Worm (Caenorhabditis elegans) whole organism, L2 larva: ENCODE results near the gene vms-1.
A peak's percentile ranks its signal among the peaks of the same experiment; 100 is the strongest.

Source experiments
- C34F6.9 ChIP-seq: fragments of 150-350 bp; optimal IDR thresholded peaks from 2 replicates; lab custom pipeline; 2014; ENCODE audit warnings: missing biosample characterization, missing genetic modification characterization
- F13H6.1 ChIP-seq: sonication (generic microtip); optimal IDR thresholded peaks from 2 replicates; lab custom pipeline; 2016; ENCODE audit warnings: missing genetic modification characterization, missing compliant biosample characterization
- R02D3.7 ChIP-seq: fragments of 150-350 bp; optimal IDR thresholded peaks from 2 replicates; lab custom pipeline; 2014; ENCODE audit warnings: missing biosample characterization, missing genetic modification characterization
- Y55F3AM.14 ChIP-seq: fragments of 200-800 bp; sonication (Bioruptor generic); optimal IDR thresholded peaks from 2 replicates; lab custom pipeline; 2018; ENCODE audit warnings: mild to moderate bottlenecking, missing genetic modification characterization, missing compliant biosample characterization
- alr-1 ChIP-seq: fragments of 150-350 bp; optimal IDR thresholded peaks from 2 replicates; lab custom pipeline; 2014; ENCODE audit warnings: missing biosample characterization, missing genetic modification characterization
- ama-1 ChIP-seq: fragments of 150-350 bp; optimal IDR thresholded peaks from 2 replicates; lab custom pipeline; 2018; ENCODE audit warnings: inconsistent platforms
- ceh-16 ChIP-seq: fragments of 150-350 bp; optimal IDR thresholded peaks from 2 replicates; lab custom pipeline; 2014; ENCODE audit warnings: missing biosample characterization, missing genetic modification characterization
- crh-2 ChIP-seq: sonication (generic microtip); optimal IDR thresholded peaks from 2 replicates; lab custom pipeline; 2017; ENCODE audit warnings: missing biosample characterization, missing genetic modification characterization
- dmd-4 ChIP-seq: sonication (generic microtip); optimal IDR thresholded peaks from 2 replicates; lab custom pipeline; 2017; ENCODE audit warnings: missing biosample characterization, missing genetic modification characterization
- egl-27 ChIP-seq: sonication (generic microtip); optimal IDR thresholded peaks from 3 replicates; lab custom pipeline; 2017; ENCODE audit warnings: missing biosample characterization, missing genetic modification reagents, missing genetic modification characterization
- fos-1 ChIP-seq: fragments of 150-350 bp; optimal IDR thresholded peaks from 2 replicates; lab custom pipeline; 2014; ENCODE audit warnings: missing biosample characterization, missing genetic modification characterization
- gmeb-1 ChIP-seq: fragments of 150-350 bp; optimal IDR thresholded peaks from 2 replicates; lab custom pipeline; 2014; ENCODE audit warnings: missing biosample characterization, missing genetic modification characterization
- lin-11 ChIP-seq: fragments of 150-350 bp; sonication (generic microtip); optimal IDR thresholded peaks from 2 replicates; lab custom pipeline; 2014; ENCODE audit warnings: missing biosample characterization, missing genetic modification characterization, inconsistent platforms, mixed read lengths
- lin-13 ChIP-seq: fragments of 150-350 bp; optimal IDR thresholded peaks from 2 replicates; lab custom pipeline; 2014; ENCODE audit warnings: missing biosample characterization, missing genetic modification reagents, missing genetic modification characterization
- lin-39 ChIP-seq: fragments of 150-350 bp; optimal IDR thresholded peaks from 2 replicates; lab custom pipeline; 2014; ENCODE audit warnings: missing biosample characterization, missing genetic modification reagents, missing genetic modification characterization
- lsy-2 ChIP-seq, 2 experiments: fragments of 150-350 bp in 1 of 2; sonication (generic microtip) in 1 of 2; optimal IDR thresholded peaks; 2 replicates each; lab custom pipeline; 2014 to 2017; ENCODE audit warnings: missing biosample characterization in 2 of 2, missing genetic modification characterization in 2 of 2
- mab-5 ChIP-seq: fragments of 150-350 bp; optimal IDR thresholded peaks from 2 replicates; lab custom pipeline; 2014; ENCODE audit warnings: missing biosample characterization, missing genetic modification characterization
- nhr-10 ChIP-seq: sonication (generic microtip); optimal IDR thresholded peaks from 2 replicates; lab custom pipeline; 2017; ENCODE audit warnings: missing biosample characterization, missing genetic modification characterization
- nhr-12 ChIP-seq: fragments of 150-350 bp; optimal IDR thresholded peaks from 2 replicates; lab custom pipeline; 2014; ENCODE audit warnings: missing biosample characterization, missing genetic modification characterization
- nhr-129 ChIP-seq: fragments of 150-350 bp; optimal IDR thresholded peaks from 2 replicates; lab custom pipeline; 2014; ENCODE audit warnings: missing biosample characterization, missing genetic modification characterization
- nhr-21 ChIP-seq: fragments of 150-350 bp; optimal IDR thresholded peaks from 2 replicates; lab custom pipeline; 2014; ENCODE audit warnings: missing biosample characterization, missing genetic modification characterization
- nhr-23 ChIP-seq: fragments of 150-350 bp; optimal IDR thresholded peaks from 2 replicates; lab custom pipeline; 2014; ENCODE audit warnings: missing biosample characterization, missing genetic modification reagents, missing genetic modification characterization
- nhr-237 ChIP-seq: fragments of 150-350 bp; optimal IDR thresholded peaks from 2 replicates; lab custom pipeline; 2014; ENCODE audit warnings: missing biosample characterization, missing genetic modification characterization
- nhr-25 ChIP-seq: fragments of 150-350 bp; sonication (generic microtip); optimal IDR thresholded peaks from 3 replicates; lab custom pipeline; 2014; ENCODE audit warnings: missing biosample characterization, missing genetic modification characterization
- nhr-6 ChIP-seq: fragments of 150-350 bp; optimal IDR thresholded peaks from 2 replicates; lab custom pipeline; 2014; ENCODE audit warnings: missing biosample characterization, missing genetic modification characterization
- sem-4 ChIP-seq: fragments of 150-350 bp; optimal IDR thresholded peaks from 2 replicates; lab custom pipeline; 2014; ENCODE audit warnings: missing biosample characterization, missing genetic modification reagents, missing genetic modification characterization
- skn-1 ChIP-seq: sonication (generic microtip); optimal IDR thresholded peaks from 2 replicates; lab custom pipeline; 2017; ENCODE audit warnings: missing biosample characterization, missing genetic modification characterization
- sma-3 ChIP-seq: sonication (generic microtip); optimal IDR thresholded peaks from 2 replicates; lab custom pipeline; 2016; ENCODE audit warnings: missing genetic modification reagents, missing genetic modification characterization, missing compliant biosample characterization
- sma-9 ChIP-seq, 2 experiments: fragments of 150-350 bp in 1 of 2; sonication (generic microtip) in 1 of 2; optimal IDR thresholded peaks; 2 replicates each; lab custom pipeline; 2014 to 2016; ENCODE audit warnings: missing genetic modification characterization in 2 of 2, mild to moderate bottlenecking in 1 of 2, missing biosample characterization in 1 of 2, missing compliant biosample characterization in 1 of 2, missing genetic modification reagents in 1 of 2, moderate library complexity in 1 of 2
- snpc-4 ChIP-seq: fragments of 150-350 bp; optimal IDR thresholded peaks from 2 replicates; lab custom pipeline; 2014; ENCODE audit warnings: missing biosample characterization, missing genetic modification characterization
- unc-39 ChIP-seq: fragments of 150-350 bp; optimal IDR thresholded peaks from 2 replicates; lab custom pipeline; 2014; ENCODE audit warnings: missing biosample characterization, missing genetic modification characterization
- unc-55 ChIP-seq: fragments of 150-350 bp; sonication (generic microtip); optimal IDR thresholded peaks from 3 replicates; lab custom pipeline; 2014; ENCODE audit warnings: missing biosample characterization, missing genetic modification reagents, missing genetic modification characterization
- unc-62 ChIP-seq: fragments of 150-350 bp; optimal IDR thresholded peaks from 2 replicates; lab custom pipeline; 2014; ENCODE audit warnings: missing biosample characterization, missing genetic modification reagents, missing genetic modification characterization
- zag-1 ChIP-seq: fragments of 150-350 bp; optimal IDR thresholded peaks from 2 replicates; lab custom pipeline; 2014; ENCODE audit warnings: missing biosample characterization, missing genetic modification characterization
- ztf-11 ChIP-seq: sonication (generic microtip); optimal IDR thresholded peaks from 2 replicates; lab custom pipeline; 2017; ENCODE audit warnings: missing biosample characterization, missing genetic modification characterization
- ztf-4 ChIP-seq: fragments of 150-350 bp; optimal IDR thresholded peaks from 2 replicates; lab custom pipeline; 2014; ENCODE audit warnings: missing biosample characterization, missing genetic modification characterization

Gene vms-1

ce11 chrIII:8106476-8106875 lies 18.1 kb downstream of the vms-1 start (continued):
- TF ChIP-seq nhr-10 (tag; lab: Kevin White, UChicago) = no peak
- peak; percentile 31 for TF ChIP-seq gmeb-1 (tag; lab: Kevin White, UChicago)
- no peak for TF ChIP-seq lin-11 (tag; lab: Kevin White, UChicago)

ce11 chrIII:8108490-8108889 lies 20.2 kb downstream of the vms-1 start, which contains the start of gene C14B9.3:
C14B9.3 (plus strand) TSS chrIII:8108790.
- TF ChIP-seq ama-1 (no peak), ceh-16 (tag; lab: Kevin White, UChicago) (no peak), nhr-23 (tag; lab: Kevin White, UChicago) (no peak), crh-2 (tag; lab: Kevin White, UChicago) (no peak), nhr-10 (tag; lab: Kevin White, UChicago) (no peak), F13H6.1 (tag; lab: Kevin White, UChicago) (no peak), lin-39 (tag; lab: Kevin White, UChicago) (no peak), nhr-6 (no peak), unc-39 (no peak)
- TF ChIP-seq, all 48 proteins: peak for 0

ce11 chrIII:8109459-8110057 lies 21.2 kb downstream of the vms-1 start:
- TF ChIP-seq ama-1 (no peak), lin-11 (tag; lab: Kevin White, UChicago) (peak; percentile 59), ztf-4 (tag; lab: Kevin White, UChicago) (peak; percentile 47), nhr-12 (no peak), sem-4 (tag; lab: Kevin White, UChicago) (peak; percentile 48), sma-9 (GFP tag; optimal IDR thresholded peaks at IDR 0.05; lab: Kevin White, UChicago) (peak; percentile 66), sma-9 (tag; optimal IDR thresholded peaks at IDR 0.05; lab: Kevin White, UChicago) (no peak), fos-1 (tag; lab: Kevin White, UChicago) (peak; percentile 33), F13H6.1 (tag; lab: Kevin White, UChicago) (peak; percentile 63), nhr-237 (tag; lab: Kevin White, UChicago) (no peak), lsy-2 (tag; optimal IDR thresholded peaks at IDR 0.05; lab: Kevin White, UChicago) (peak; percentile 73 to 81), mab-5 (tag; lab: Kevin White, UChicago) (no peak), C34F6.9 (peak; percentile 75), nhr-21 (tag; lab: Kevin White, UChicago) (peak; percentile 82), snpc-4 (tag; lab: Kevin White, UChicago) (peak; percentile 0), ztf-11 (tag; lab: Kevin White, UChicago) (no peak), ceh-16 (tag; lab: Kevin White, UChicago) (peak; percentile 8), sma-3 (GFP tag; lab: Kevin White, UChicago) (peak; percentile 67), Y55F3AM.14 (GFP tag; lab: Kevin White, UChicago) (peak; percentile 61), crh-2 (tag; lab: Kevin White, UChicago) (peak; percentile 51), unc-55 (peak; percentile 59), lin-13 (peak; percentile 70), nhr-129 (tag; lab: Kevin White, UChicago) (peak; percentile 84), R02D3.7 (tag; lab: Kevin White, UChicago) (no peak), egl-27 (tag; lab: Kevin White, UChicago) (peak; percentile 8), gmeb-1 (tag; lab: Kevin White, UChicago) (peak; percentile 66), nhr-25 (tag; lab: Kevin White, UChicago) (peak; percentile 20)

ce11 chrIII:8111347-8111746 lies 23.0 kb downstream of the vms-1 start:
- TF ChIP-seq ama-1 (no peak), lin-13 (no peak), dmd-4 (no peak), C34F6.9 (no peak), skn-1 (no peak)
- TF ChIP-seq, all 48 proteins: peak for 0

ce11 chrIII:8115877-8116276 lies 27.5 kb downstream of the vms-1 start:
- TF ChIP-seq sma-9 (GFP tag; optimal IDR thresholded peaks at IDR 0.05; lab: Kevin White, UChicago) (no peak), sma-9 (tag; optimal IDR thresholded peaks at IDR 0.05; lab: Kevin White, UChicago) (no peak), nhr-6 (no peak), sem-4 (tag; lab: Kevin White, UChicago) (no peak), unc-62 (GFP tag; lab: Kevin White, UChicago) (no peak), zag-1 (tag; lab: Kevin White, UChicago) (no peak), nhr-129 (tag; lab: Kevin White, UChicago) (no peak), sma-3 (GFP tag; lab: Kevin White, UChicago) (no peak), alr-1 (no peak), unc-55 (no peak), ama-1 (no peak), nhr-10 (tag; lab: Kevin White, UChicago) (no peak), mab-5 (tag; lab: Kevin White, UChicago) (no peak), F13H6.1 (tag; lab: Kevin White, UChicago) (no peak), Y55F3AM.14 (GFP tag; lab: Kevin White, UChicago) (no peak), ceh-16 (tag; lab: Kevin White, UChicago) (no peak)
- TF ChIP-seq, all 48 proteins: peak for 0
